Fruit fly (Drosophila melanogaster) whole organism, embryonic: ENCODE data around the gene Nepl4.

Experiments used
- Awh ChIP-seq: fragments of 200-800 bp; sonication (Bioruptor generic); IDR thresholded peaks from 2 replicates; pipeline ENCODE4, ENCODE4 v1.3.6; 2022; ENCODE audit warnings: missing biosample characterization, missing genetic modification characterization
- B-H2 ChIP-seq: fragments of 200-800 bp; sonication (Bioruptor generic); optimal IDR thresholded peaks from 2 replicates; lab custom pipeline; 2018; ENCODE audit warnings: missing biosample characterization, mild to moderate bottlenecking, missing genetic modification characterization
- CG10209 ChIP-seq: fragments of 200-800 bp; sonication (Bioruptor generic); optimal IDR thresholded peaks from 3 replicates; lab custom pipeline; 2017; ENCODE audit warnings: missing biosample characterization, mild to moderate bottlenecking, missing genetic modification characterization, missing genetic modification reagents
- CG10543 ChIP-seq: fragments of 200-800 bp; sonication (Bioruptor generic); optimal IDR thresholded peaks from 3 replicates; lab custom pipeline; 2017; ENCODE audit warnings: missing biosample characterization, mild to moderate bottlenecking, missing genetic modification characterization, moderate library complexity
- CG11085 ChIP-seq: fragments of 200-800 bp; sonication (Bioruptor generic); IDR thresholded peaks from 2 replicates; pipeline ENCODE4 v1.3.6; 2022; ENCODE audit warnings: missing biosample characterization, missing genetic modification characterization
- CG11093 ChIP-seq: fragments of 200-800 bp; sonication (Bioruptor generic); IDR thresholded peaks from 3 replicates; pipeline ENCODE4 v1.3.6; 2022; ENCODE audit warnings: missing biosample characterization, missing genetic modification characterization
- CG11695 ChIP-seq: fragments of 200-800 bp; sonication (Bioruptor generic); IDR thresholded peaks from 3 replicates; pipeline ENCODE4 v1.3.6; 2022; ENCODE audit warnings: missing biosample characterization, missing genetic modification characterization
- CG15696 ChIP-seq: fragments of 200-800 bp; sonication (Bioruptor generic); optimal IDR thresholded peaks from 2 replicates; lab custom pipeline; 2019; ENCODE audit warnings: missing biosample characterization, mild to moderate bottlenecking, missing genetic modification characterization, moderate library complexity
- CG16813 ChIP-seq: fragments of 200-800 bp; sonication (Bioruptor generic); IDR thresholded peaks from 3 replicates; pipeline ENCODE4 v1.3.6; 2022; ENCODE audit warnings: missing biosample characterization, missing genetic modification characterization; ENCODE audit not compliant: partially characterized antibody
- CG17186 ChIP-seq: fragments of 200-800 bp; sonication (Bioruptor generic); optimal IDR thresholded peaks from 3 replicates; lab custom pipeline; 2017; ENCODE audit warnings: missing biosample characterization, missing genetic modification reagents, missing genetic modification characterization
- CG2889 ChIP-seq: fragments of 200-800 bp; sonication (Bioruptor generic); IDR thresholded peaks from 3 replicates; pipeline ENCODE4 v1.3.6; 2022; ENCODE audit warnings: missing biosample characterization, missing genetic modification characterization
- CG32532 ChIP-seq: fragments of 200-800 bp; sonication (Bioruptor generic); IDR thresholded peaks from 2 replicates; pipeline ENCODE4 v1.3.6; 2022; ENCODE audit warnings: missing biosample characterization, missing genetic modification characterization
- CG3281 ChIP-seq: fragments of 200-800 bp; sonication (Bioruptor generic); optimal IDR thresholded peaks from 3 replicates; lab custom pipeline; 2017; ENCODE audit warnings: missing biosample characterization, mild to moderate bottlenecking, missing genetic modification characterization
- CG4360 ChIP-seq: fragments of 200-800 bp; sonication (Bioruptor generic); IDR thresholded peaks from 2 replicates; pipeline ENCODE4 v1.3.6; 2022; ENCODE audit warnings: missing biosample characterization, missing genetic modification characterization
- CG4424 ChIP-seq: fragments of 200-800 bp; sonication (Bioruptor generic); optimal IDR thresholded peaks from 3 replicates; lab custom pipeline; 2016; ENCODE audit warnings: missing biosample characterization, missing genetic modification characterization
- CG4707 ChIP-seq: fragments of 200-800 bp; sonication (Bioruptor generic); optimal IDR thresholded peaks from 2 replicates; lab custom pipeline; 2018; ENCODE audit warnings: missing biosample characterization, mild to moderate bottlenecking, missing genetic modification characterization, moderate library complexity
- CG6689 ChIP-seq: fragments of 200-800 bp; sonication (Bioruptor generic); IDR thresholded peaks from 2 replicates; pipeline ENCODE4 v1.3.6; 2022; ENCODE audit warnings: missing biosample characterization, missing genetic modification characterization
- CG6813 ChIP-seq: fragments of 200-800 bp; sonication (Bioruptor generic); optimal IDR thresholded peaks from 2 replicates; lab custom pipeline; 2017; ENCODE audit warnings: missing biosample characterization, missing genetic modification characterization, mild to moderate bottlenecking, moderate library complexity, missing genetic modification reagents
- CG8359 ChIP-seq: fragments of 200-800 bp; sonication (Bioruptor generic); optimal IDR thresholded peaks from 2 replicates; lab custom pipeline; 2017; ENCODE audit warnings: missing biosample characterization, mild to moderate bottlenecking, missing genetic modification characterization, borderline replicate concordance
- CG8765 ChIP-seq: fragments of 200-800 bp; sonication (Bioruptor generic); IDR thresholded peaks from 2 replicates; pipeline ENCODE4 v1.3.6; 2022; ENCODE audit warnings: missing biosample characterization, missing genetic modification characterization
- CG9727 ChIP-seq: fragments of 200-800 bp; sonication (Bioruptor generic); optimal IDR thresholded peaks from 3 replicates; lab custom pipeline; 2017; ENCODE audit warnings: missing biosample characterization, mild to moderate bottlenecking, missing genetic modification characterization
- CG9817 ChIP-seq: fragments of 200-800 bp; sonication (Bioruptor generic); optimal IDR thresholded peaks from 2 replicates; lab custom pipeline; 2018; ENCODE audit warnings: missing biosample characterization, mild to moderate bottlenecking, missing genetic modification characterization, moderate library complexity
- D ChIP-seq, 2 experiments: fragments of 200-800 bp in 1 of 2; fragments of >200 bp in 1 of 2; sonication (Bioruptor generic) in 1 of 2; optimal IDR thresholded peaks; 2 replicates in 1 of 2; 3 replicates in 1 of 2; lab custom pipeline; 2017; ENCODE audit warnings: mild to moderate bottlenecking in 1 of 2, missing biosample characterization in 1 of 2, missing genetic modification characterization in 1 of 2, missing genetic modification reagents in 1 of 2
- GATAe ChIP-seq: fragments of 200-800 bp; sonication (Bioruptor generic); conservative IDR thresholded peaks from 2 replicates; pipeline ENCODE4 v1.3.6; 2022; ENCODE audit warnings: missing biosample characterization, missing genetic modification characterization
- HLH4C ChIP-seq: fragments of 200-800 bp; sonication (Bioruptor generic); IDR thresholded peaks from 3 replicates; pipeline ENCODE4 v1.3.6; 2022; ENCODE audit warnings: missing biosample characterization, missing genetic modification characterization; ENCODE audit not compliant: partially characterized antibody
- HmgZ ChIP-seq: fragments of 200-800 bp; sonication (Bioruptor generic); optimal IDR thresholded peaks from 2 replicates; lab custom pipeline; 2018; ENCODE audit warnings: missing biosample characterization, mild to moderate bottlenecking, missing genetic modification characterization
- Mes4 ChIP-seq: fragments of 200-800 bp; sonication (Bioruptor generic); optimal IDR thresholded peaks from 2 replicates; lab custom pipeline; 2016; ENCODE audit warnings: missing biosample characterization, missing genetic modification characterization
- Oli ChIP-seq: fragments of 200-800 bp; sonication (Bioruptor generic); optimal IDR thresholded peaks from 2 replicates; lab custom pipeline; 2018; ENCODE audit warnings: missing biosample characterization, mild to moderate bottlenecking, missing genetic modification characterization, moderate library complexity
- Stat92E ChIP-seq, 3 experiments: fragments of >200 bp in 2 of 3; fragments of 200-800 bp in 1 of 3; sonication (Bioruptor generic) in 1 of 3; optimal IDR thresholded peaks; 2 replicates each; lab custom pipeline; 2017 to 2019; ENCODE audit warnings: missing biosample characterization in 3 of 3, missing genetic modification characterization in 3 of 3, mild to moderate bottlenecking in 1 of 3, moderate library complexity in 1 of 3
- ase ChIP-seq: fragments of 200-800 bp; sonication (Bioruptor generic); IDR thresholded peaks from 3 replicates; pipeline ENCODE4 v1.3.6; 2022; ENCODE audit warnings: missing biosample characterization, missing genetic modification characterization
- bbx ChIP-seq: fragments of 200-800 bp; sonication (Bioruptor generic); IDR thresholded peaks from 2 replicates; pipeline ENCODE4 v1.3.6; 2022; ENCODE audit warnings: missing biosample characterization, missing genetic modification characterization; ENCODE audit not compliant: partially characterized antibody
- bowl ChIP-seq: fragments of 200-800 bp; sonication (Bioruptor generic); IDR thresholded peaks from 2 replicates; pipeline ENCODE4 v1.3.6; 2022; ENCODE audit warnings: missing biosample characterization, missing genetic modification characterization
- bsh ChIP-seq, 2 experiments: fragments of 200-800 bp; sonication (Bioruptor generic); optimal IDR thresholded peaks; 2 replicates each; lab custom pipeline; 2017 to 2018; ENCODE audit warnings: mild to moderate bottlenecking in 2 of 2, missing biosample characterization in 2 of 2, missing genetic modification characterization in 2 of 2, moderate library complexity in 1 of 2
- dati ChIP-seq: fragments of 200-800 bp; sonication (Bioruptor generic); IDR thresholded peaks from 2 replicates; pipeline ENCODE4 v1.3.6; 2022; ENCODE audit warnings: missing biosample characterization, missing genetic modification characterization
- gcm ChIP-seq: fragments of 200-800 bp; sonication (Bioruptor generic); optimal IDR thresholded peaks from 2 replicates; lab custom pipeline; 2019; ENCODE audit warnings: missing biosample characterization, mild to moderate bottlenecking, missing genetic modification characterization, moderate library complexity
- gem ChIP-seq: fragments of 200-800 bp; sonication (Bioruptor generic); optimal IDR thresholded peaks from 2 replicates; lab custom pipeline; 2019; ENCODE audit warnings: missing biosample characterization, mild to moderate bottlenecking, missing genetic modification characterization, moderate library complexity
- grau ChIP-seq: fragments of 200-800 bp; optimal IDR thresholded peaks from 3 replicates; lab custom pipeline; 2019; ENCODE audit warnings: missing biosample characterization, mild to moderate bottlenecking, missing genetic modification characterization, moderate library complexity
- kay ChIP-seq: fragments of 200-800 bp; sonication (Bioruptor generic); optimal IDR thresholded peaks from 2 replicates; lab custom pipeline; 2016; ENCODE audit warnings: missing biosample characterization, missing genetic modification characterization
- luna ChIP-seq: fragments of 200-800 bp; sonication (Bioruptor generic); optimal IDR thresholded peaks from 2 replicates; lab custom pipeline; 2016; ENCODE audit warnings: missing biosample characterization, missing genetic modification characterization
- nom ChIP-seq: fragments of 200-800 bp; sonication (Bioruptor generic); optimal IDR thresholded peaks from 2 replicates; lab custom pipeline; 2017; ENCODE audit warnings: missing biosample characterization, missing genetic modification characterization, mild to moderate bottlenecking, moderate library complexity, missing genetic modification reagents
- onecut ChIP-seq: fragments of 200-800 bp; sonication (Bioruptor generic); IDR thresholded peaks from 2 replicates; pipeline ENCODE4 v1.3.6; 2022; ENCODE audit warnings: missing biosample characterization, missing genetic modification characterization
- p53 ChIP-seq: fragments of 200-800 bp; sonication (Bioruptor generic); optimal IDR thresholded peaks from 2 replicates; lab custom pipeline; 2016; ENCODE audit warnings: missing biosample characterization, missing genetic modification characterization
- pho ChIP-seq: fragments of 200-800 bp; sonication (Bioruptor generic); optimal IDR thresholded peaks from 2 replicates; lab custom pipeline; 2016; ENCODE audit warnings: missing biosample characterization, missing genetic modification characterization
- pnt ChIP-seq: fragments of 200-800 bp; sonication (Bioruptor generic); optimal IDR thresholded peaks from 3 replicates; lab custom pipeline; 2016; ENCODE audit warnings: missing biosample characterization, missing genetic modification characterization
- ro ChIP-seq: fragments of 200-800 bp; sonication (Bioruptor generic); IDR thresholded peaks from 2 replicates; pipeline ENCODE4 v1.3.6; 2022; ENCODE audit warnings: missing biosample characterization, missing genetic modification characterization
- schlank ChIP-seq: fragments of 200-800 bp; sonication (Bioruptor generic); optimal IDR thresholded peaks from 2 replicates; lab custom pipeline; 2018; ENCODE audit warnings: missing biosample characterization, mild to moderate bottlenecking, missing genetic modification characterization
- unpg ChIP-seq: fragments of 200-800 bp; sonication (Bioruptor generic); optimal IDR thresholded peaks from 3 replicates; lab custom pipeline; 2018; ENCODE audit warnings: missing biosample characterization, mild to moderate bottlenecking, missing genetic modification characterization, moderate library complexity

Nepl4 gene

dm6 chr2L:6323536-6324385 is 43.9 kb upstream of the Nepl4 start, which contains the start of gene PDZ-GEF (continued):
- no peak for TF ChIP-seq ro (GFP tag; lab: Robert Waterston, UW)
- TF ChIP-seq bowl, result no peak
- no peak for TF ChIP-seq luna
- TF ChIP-seq bbx, result peak; percentile 53; the same call in 1 of the 2 replicates
- TF ChIP-seq B-H2 (GFP tag; lab: Kevin White, UChicago), result no peak
- peak; percentile 68 for TF ChIP-seq CG15696 (tag; lab: Kevin White, UChicago)
- TF ChIP-seq CG4360, result no peak
- TF ChIP-seq CG11085, result no peak
- TF ChIP-seq CG2889, result no peak
- peak; percentile 1 for TF ChIP-seq gcm (GFP tag; lab: Kevin White, UChicago)
- no peak for TF ChIP-seq unpg (GFP tag; lab: Kevin White, UChicago)
- no peak for TF ChIP-seq CG17186 (GFP tag; lab: Kevin White, UChicago)
- TF ChIP-seq CG8359, result no peak
- peak; percentile 32 for TF ChIP-seq pnt (GFP tag; lab: Kevin White, UChicago)
- peak; percentile 75 for TF ChIP-seq HmgZ
- TF ChIP-seq bsh (GFP tag; optimal IDR thresholded peaks at IDR 0.05; lab: Kevin White, UChicago), result peak in 1 of 2 experiments; percentile 47
- no peak for TF ChIP-seq schlank (tag; lab: Kevin White, UChicago)
- peak; percentile 53; the same call in 1 of the 2 replicates for TF ChIP-seq onecut (GFP tag; lab: Robert Waterston, UW)
- no peak for TF ChIP-seq Oli (tag; lab: Kevin White, UChicago)
- TF ChIP-seq CG10543 (GFP tag; lab: Kevin White, UChicago), result no peak
- TF ChIP-seq CG4424 (GFP tag; lab: Kevin White, UChicago), result peak; percentile 70
- TF ChIP-seq ase (GFP tag; lab: Robert Waterston, UW), result peak; percentile 27; the same call in 1 of the 3 replicates
- no peak for TF ChIP-seq CG11093 (GFP tag; lab: Robert Waterston, UW)
- TF ChIP-seq kay, result peak; percentile 7
- TF ChIP-seq CG11695 (GFP tag; lab: Robert Waterston, UW), result no peak
- no peak for TF ChIP-seq gem (tag; lab: Kevin White, UChicago)
- TF ChIP-seq Stat92E (GFP tag; optimal IDR thresholded peaks at IDR 0.05; lab: Kevin White, UChicago), result peak in 1 of 3 experiments; percentile 32
- TF ChIP-seq Mes4, result peak; percentile 35
- no peak for TF ChIP-seq GATAe (GFP tag; lab: Robert Waterston, UW)
- peak; percentile 67 for TF ChIP-seq D (optimal IDR thresholded peaks at IDR 0.05; lab: Kevin White, UChicago)
- no peak for TF ChIP-seq D (GFP tag; optimal IDR thresholded peaks at IDR 0.05; lab: Kevin White, UChicago)
- no peak for TF ChIP-seq CG9727 (GFP tag; lab: Kevin White, UChicago)
- TF ChIP-seq HLH4C (GFP tag; lab: Robert Waterston, UW), result no peak; the same call in 2 of the 3 replicates
- peak; percentile 81 for TF ChIP-seq CG32532 (GFP tag; lab: Robert Waterston, UW)
- no peak for TF ChIP-seq CG8765 (GFP tag; lab: Robert Waterston, UW)
- no peak for TF ChIP-seq CG3281
- peak; percentile 53 for TF ChIP-seq grau (tag; lab: Kevin White, UChicago)
- TF ChIP-seq CG10209, result peak; percentile 19
- TF ChIP-seq CG4707 (GFP tag; lab: Kevin White, UChicago), result peak; percentile 32
- TF ChIP-seq CG16813, result peak; percentile 41; the same call in 1 of the 3 replicates
- TF ChIP-seq dati, result no peak
- peak; percentile 69 for TF ChIP-seq p53 (GFP tag; lab: Kevin White, UChicago)
- TF ChIP-seq Awh (GFP tag; lab: Robert Waterston, UW), result no peak
- peak; percentile 25 for TF ChIP-seq CG9817
- no peak for TF ChIP-seq CG6813
- no peak for TF ChIP-seq nom (GFP tag; lab: Kevin White, UChicago)
- TF ChIP-seq CG6689 (GFP tag; lab: Robert Waterston, UW), result peak; percentile 30
- TF ChIP-seq pho (GFP tag; lab: Kevin White, UChicago), result no peak
